Worm (Caenorhabditis elegans): Measurements from ENCODE around the gene irld-26.

ce11 chrV:16180350-16180749, 24.6 kb upstream of the irld-26 start, which contains the start of gene str-106:
- TF ChIP-seq daf-8 (GFP tag; IDR thresholded peaks at IDR 0.05) (no peak), attf-4 (tag; optimal IDR thresholded peaks at IDR 0.05) (no peak), mdl-1 (tag; optimal IDR thresholded peaks at IDR 0.05) (no peak), ceh-32 (tag; optimal IDR thresholded peaks at IDR 0.05; ENCODE audit: poor library complexity) (no peak), jun-1 (tag; optimal IDR thresholded peaks at IDR 0.05) (no peak)

Measured in whole organism, L4 larva.